Worm (Caenorhabditis elegans) whole organism, L1 larva: Measurements from ENCODE around the gene pqn-16.

Experiments used
- C04F5.9 ChIP-seq: sonication (generic microtip); optimal IDR thresholded peaks from 2 replicates; lab custom pipeline; 2016; ENCODE audit warnings: missing genetic modification characterization, missing compliant biosample characterization
- C16A3.4 ChIP-seq: fragments of 150-350 bp; optimal IDR thresholded peaks from 2 replicates; lab custom pipeline; 2014; ENCODE audit warnings: missing biosample characterization, missing genetic modification characterization
- F16B12.6 ChIP-seq: fragments of 150-350 bp; optimal IDR thresholded peaks from 2 replicates; lab custom pipeline; 2014; ENCODE audit warnings: missing biosample characterization, missing genetic modification characterization
- aha-1 ChIP-seq: fragments of 150-350 bp; optimal IDR thresholded peaks from 2 replicates; lab custom pipeline; 2014; ENCODE audit warnings: missing biosample characterization, missing genetic modification characterization
- alr-1 ChIP-seq: fragments of 200-800 bp; sonication (Bioruptor generic); optimal IDR thresholded peaks from 2 replicates; lab custom pipeline; 2018; ENCODE audit warnings: borderline replicate concordance, mild to moderate bottlenecking, missing genetic modification characterization, missing compliant biosample characterization
- ama-1 ChIP-seq: fragments of 150-350 bp; optimal IDR thresholded peaks from 2 replicates; lab custom pipeline; 2014
- blmp-1 ChIP-seq: fragments of 150-350 bp; optimal IDR thresholded peaks from 2 replicates; lab custom pipeline; 2014; ENCODE audit warnings: missing biosample characterization, missing genetic modification characterization
- ceh-63 ChIP-seq: fragments of 200-800 bp; sonication (Bioruptor generic); optimal IDR thresholded peaks from 2 replicates; lab custom pipeline; 2018; ENCODE audit warnings: mild to moderate bottlenecking, missing genetic modification characterization, missing compliant biosample characterization
- ceh-82 ChIP-seq, 3 experiments: fragments of 150-350 bp in 1 of 3; sonication (generic microtip) in 2 of 3; optimal IDR thresholded peaks; 2 replicates each; lab custom pipeline; 2014 to 2017; ENCODE audit warnings: missing biosample characterization in 3 of 3, missing genetic modification characterization in 3 of 3
- ceh-90 ChIP-seq: sonication (generic microtip); optimal IDR thresholded peaks from 2 replicates; lab custom pipeline; 2016; ENCODE audit warnings: missing genetic modification characterization, missing compliant biosample characterization
- dpl-1 ChIP-seq, 3 experiments: fragments of 150-350 bp in 2 of 3; sonication (generic microtip) in 1 of 3; optimal IDR thresholded peaks; 2 replicates each; lab custom pipeline; 2014 to 2017; ENCODE audit warnings: missing biosample characterization in 3 of 3, missing genetic modification characterization in 3 of 3, missing genetic modification reagents in 3 of 3
- efl-1 ChIP-seq, 4 experiments: fragments of 150-350 bp; optimal IDR thresholded peaks in 3 of 4; peaks in 1 of 4; 1 replicate in 1 of 4; 2 replicates in 3 of 4; lab custom pipeline; 2014; ENCODE audit warnings: missing biosample characterization in 2 of 4, missing genetic modification characterization in 2 of 4, missing genetic modification reagents in 2 of 4
- elt-2 ChIP-seq: sonication (generic microtip); optimal IDR thresholded peaks from 2 replicates; lab custom pipeline; 2016; ENCODE audit warnings: missing genetic modification characterization, mild to moderate bottlenecking, inconsistent platforms, missing compliant biosample characterization, missing genetic modification reagents
- elt-3 ChIP-seq, 6 experiments: fragments of 150-350 bp in 1 of 6; sonication (generic microtip); optimal IDR thresholded peaks; 2 replicates each; lab custom pipeline; 2017 to 2018; ENCODE audit warnings: missing biosample characterization in 6 of 6, missing genetic modification characterization in 6 of 6, inconsistent platforms in 1 of 6
- fkh-10 ChIP-seq: sonication (generic microtip); optimal IDR thresholded peaks from 2 replicates; lab custom pipeline; 2017; ENCODE audit warnings: missing biosample characterization, missing genetic modification reagents, missing genetic modification characterization
- grh-1 ChIP-seq: fragments of 200-800 bp; sonication (Bioruptor generic); IDR thresholded peaks from 2 replicates; pipeline ENCODE4 v1.3.6; 2022; ENCODE audit warnings: missing genetic modification reagents, missing genetic modification characterization, missing compliant biosample characterization
- hlh-17 ChIP-seq: fragments of 200-800 bp; sonication (Bioruptor generic); optimal IDR thresholded peaks from 2 replicates; lab custom pipeline; 2018; ENCODE audit warnings: missing genetic modification characterization, mild to moderate bottlenecking, missing compliant biosample characterization, moderate library complexity, borderline replicate concordance
- irx-1 ChIP-seq: sonication (generic microtip); optimal IDR thresholded peaks from 2 replicates; lab custom pipeline; 2016; ENCODE audit warnings: missing genetic modification characterization, missing compliant biosample characterization
- lin-14 ChIP-seq: fragments of 200-800 bp; sonication (Bioruptor generic); optimal IDR thresholded peaks from 2 replicates; lab custom pipeline; 2018; ENCODE audit warnings: mild to moderate bottlenecking, missing genetic modification characterization, moderate library complexity, missing compliant biosample characterization
- lsy-2 ChIP-seq, 2 experiments: fragments of 150-350 bp; optimal IDR thresholded peaks; 2 replicates each; lab custom pipeline; 2014; ENCODE audit warnings: missing biosample characterization in 2 of 2, missing genetic modification characterization in 2 of 2
- mef-2 ChIP-seq: fragments of 150-350 bp; optimal IDR thresholded peaks from 2 replicates; lab custom pipeline; 2014; ENCODE audit warnings: missing biosample characterization, missing genetic modification characterization
- mep-1 ChIP-seq: fragments of 150-350 bp; optimal IDR thresholded peaks from 2 replicates; lab custom pipeline; 2014; ENCODE audit warnings: missing biosample characterization, missing genetic modification characterization
- nhr-19 ChIP-seq: fragments of 200-800 bp; sonication (Bioruptor generic); conservative IDR thresholded peaks from 2 replicates; pipeline ENCODE4 v1.3.6; 2022; ENCODE audit warnings: missing genetic modification characterization, missing compliant biosample characterization
- nhr-20 ChIP-seq: sonication (generic microtip); optimal IDR thresholded peaks from 2 replicates; lab custom pipeline; 2016; ENCODE audit warnings: mild to moderate bottlenecking, missing genetic modification characterization, missing compliant biosample characterization
- nhr-28 ChIP-seq: fragments of 150-350 bp; optimal IDR thresholded peaks from 2 replicates; lab custom pipeline; 2014; ENCODE audit warnings: missing biosample characterization, missing genetic modification characterization
- nhr-47 ChIP-seq: sonication (generic microtip); optimal IDR thresholded peaks from 2 replicates; lab custom pipeline; 2016; ENCODE audit warnings: mild to moderate bottlenecking, missing genetic modification characterization, moderate library complexity, missing compliant biosample characterization
- nhr-71 ChIP-seq: sonication (generic microtip); optimal IDR thresholded peaks from 2 replicates; lab custom pipeline; 2016; ENCODE audit warnings: mild to moderate bottlenecking, missing genetic modification characterization, moderate library complexity, missing compliant biosample characterization
- nhr-76 ChIP-seq: sonication (generic microtip); optimal IDR thresholded peaks from 2 replicates; lab custom pipeline; 2017; ENCODE audit warnings: missing biosample characterization, missing genetic modification characterization
- nhr-85 ChIP-seq: sonication (generic microtip); peaks from one replicate; lab custom pipeline; 2016; ENCODE audit warnings: missing genetic modification characterization, inconsistent platforms, missing compliant biosample characterization
- nhr-90 ChIP-seq: sonication (generic microtip); optimal IDR thresholded peaks from 2 replicates; lab custom pipeline; 2016; ENCODE audit warnings: mild to moderate bottlenecking, missing genetic modification characterization, missing compliant biosample characterization; ENCODE audit not compliant: poor library complexity
- pag-3 ChIP-seq: sonication (generic microtip); optimal IDR thresholded peaks from 2 replicates; lab custom pipeline; 2017; ENCODE audit warnings: missing genetic modification characterization, mild to moderate bottlenecking, missing compliant biosample characterization, antibody characterized with exemption, borderline replicate concordance; ENCODE audit not compliant: insufficient read depth
- pax-3 ChIP-seq: fragments of 200-800 bp; sonication (Bioruptor generic); optimal IDR thresholded peaks from 2 replicates; lab custom pipeline; 2018; ENCODE audit warnings: mild to moderate bottlenecking, missing genetic modification characterization, moderate library complexity, missing compliant biosample characterization
- pqm-1 ChIP-seq: sonication (generic microtip); optimal IDR thresholded peaks from 3 replicates; lab custom pipeline; 2017; ENCODE audit warnings: missing biosample characterization, missing genetic modification characterization
- rnt-1 ChIP-seq: sonication (generic microtip); optimal IDR thresholded peaks from 2 replicates; lab custom pipeline; 2016; ENCODE audit warnings: mild to moderate bottlenecking, missing genetic modification characterization, moderate library complexity, missing compliant biosample characterization
- snpc-4 ChIP-seq: fragments of 150-350 bp; optimal IDR thresholded peaks from 2 replicates; lab custom pipeline; 2014; ENCODE audit warnings: missing biosample characterization, missing genetic modification characterization
- snu-23 ChIP-seq: sonication (generic microtip); optimal IDR thresholded peaks from 2 replicates; lab custom pipeline; 2016; ENCODE audit warnings: missing genetic modification characterization, missing compliant biosample characterization
- sup-37 ChIP-seq: fragments of 200-800 bp; sonication (Bioruptor generic); optimal IDR thresholded peaks from 2 replicates; lab custom pipeline; 2018; ENCODE audit warnings: mild to moderate bottlenecking, missing genetic modification characterization, missing compliant biosample characterization
- unc-62 ChIP-seq: fragments of 150-350 bp; optimal IDR thresholded peaks from 2 replicates; lab custom pipeline; 2014; ENCODE audit warnings: missing biosample characterization, missing genetic modification reagents, missing genetic modification characterization
- xbp-1 ChIP-seq: sonication (generic microtip); optimal IDR thresholded peaks from 2 replicates; lab custom pipeline; 2016; ENCODE audit warnings: missing genetic modification characterization, missing compliant biosample characterization
- zip-4 ChIP-seq: fragments of 200-800 bp; sonication (Bioruptor generic); optimal IDR thresholded peaks from 2 replicates; lab custom pipeline; 2018; ENCODE audit warnings: mild to moderate bottlenecking, missing genetic modification characterization, moderate library complexity, missing compliant biosample characterization
- ztf-4 ChIP-seq: fragments of 150-350 bp; optimal IDR thresholded peaks from 2 replicates; lab custom pipeline; 2014; ENCODE audit warnings: missing biosample characterization, missing genetic modification characterization

Gene pqn-16

DNA sequence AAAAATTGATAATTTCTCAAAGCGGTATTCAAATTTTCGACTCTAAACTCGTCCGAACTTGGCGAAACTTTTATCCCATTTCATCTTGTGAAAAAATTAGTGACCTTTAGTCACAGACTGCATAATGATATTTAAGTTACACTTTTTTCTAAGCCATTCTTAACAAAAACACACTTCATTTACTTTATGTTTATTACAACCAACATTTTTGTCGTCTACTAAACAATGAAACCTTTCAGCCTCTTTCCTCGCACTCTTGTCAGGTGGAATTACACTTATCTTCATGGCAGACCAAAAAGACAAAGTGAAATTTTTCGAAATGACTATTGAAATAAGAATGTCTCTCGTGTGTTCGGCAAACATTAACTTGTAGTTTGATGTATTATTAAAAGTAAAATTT, 10.0 kb upstream of the pqn-16 start (continued):
- TF ChIP-seq lsy-2 (tag; optimal IDR thresholded peaks at IDR 0.05; lab: Kevin White, UChicago) (peak in 1 of 2 experiments; percentile 43), elt-2 (tag; lab: Kevin White, UChicago) (no peak), ztf-4 (tag; lab: Kevin White, UChicago) (no peak), zip-4 (GFP tag; lab: Kevin White, UChicago) (no peak), nhr-76 (no peak), pax-3 (tag; lab: Kevin White, UChicago) (no peak)

DNA sequence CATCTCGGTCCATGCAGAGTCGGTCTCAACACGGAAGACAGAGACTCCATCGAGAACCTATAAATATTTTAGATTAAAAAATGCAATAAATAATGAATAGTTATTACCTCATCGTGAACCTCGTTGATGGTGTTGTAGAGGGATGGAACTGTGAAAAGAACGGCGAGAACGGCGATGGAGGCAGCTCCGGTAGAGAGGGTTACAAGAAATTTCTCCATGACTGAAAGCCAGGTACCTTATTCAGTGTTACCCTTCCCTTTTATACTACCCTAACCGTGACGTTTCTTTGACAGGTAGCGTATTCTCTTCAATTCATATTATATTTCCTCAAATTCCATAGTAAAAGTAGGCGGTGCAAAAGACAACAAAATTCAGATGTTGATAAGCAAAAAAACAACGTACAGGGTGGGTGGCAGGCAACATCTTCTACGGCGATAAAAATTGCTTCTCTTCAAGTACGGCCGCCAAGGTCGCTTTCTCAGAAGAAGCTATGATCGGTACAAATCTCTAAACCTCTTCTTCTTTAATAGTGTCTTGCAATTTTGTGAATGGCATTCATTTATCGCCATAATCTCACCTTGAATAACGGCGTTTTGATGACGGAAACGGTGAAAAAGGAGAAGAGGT, 8.7 kb upstream of the pqn-16 start, which contains the start of gene col-10:
TSS of gene col-10 (minus strand) at position 235 of the 627 bp plus-strand sequence.
- no peak for TF ChIP-seq zip-4 (GFP tag; lab: Kevin White, UChicago)
- peak; percentile 23 for TF ChIP-seq xbp-1 (tag; lab: Kevin White, UChicago)
- peak; percentile 18; the same call in 1 of the 2 replicates for TF ChIP-seq grh-1 (GFP tag; lab: Robert Waterston, UW)
- peak; percentile 78 for TF ChIP-seq nhr-20 (tag; lab: Kevin White, UChicago)
- no peak for TF ChIP-seq unc-62
- TF ChIP-seq ztf-4 (tag; lab: Kevin White, UChicago): peak; percentile 29
- TF ChIP-seq pag-3: peak; percentile 60
- TF ChIP-seq nhr-28: no peak
- no peak for TF ChIP-seq fkh-10
- peak; percentile 34 for TF ChIP-seq nhr-47 (tag; lab: Kevin White, UChicago)
- peak in 1 of 3 experiments; percentile 9 for TF ChIP-seq dpl-1 (GFP tag; optimal IDR thresholded peaks at IDR 0.05; lab: Kevin White, UChicago)
- peak; percentile 71 for TF ChIP-seq nhr-71 (tag; lab: Kevin White, UChicago)
- peak; percentile 26 for TF ChIP-seq mep-1 (tag; lab: Kevin White, UChicago)
- peak; percentile 81 for TF ChIP-seq ama-1
- TF ChIP-seq lsy-2 (tag; optimal IDR thresholded peaks at IDR 0.05; lab: Kevin White, UChicago): peak in 1 of 2 experiments; percentile 7
- peak; percentile 98 for TF ChIP-seq nhr-85
- TF ChIP-seq nhr-76: no peak
- peak; percentile 74 for TF ChIP-seq snu-23
- TF ChIP-seq C04F5.9 (tag; lab: Kevin White, UChicago): no peak
- TF ChIP-seq elt-3 (tag; optimal IDR thresholded peaks at IDR 0.05; lab: Kevin White, UChicago): peak in 4 of 6 experiments; percentile 40 to 82 (median 62)
- peak; percentile 31; the same call in 1 of the 2 replicates for TF ChIP-seq nhr-19 (GFP tag; lab: Robert Waterston, UW)
- no peak for TF ChIP-seq snpc-4 (tag; lab: Kevin White, UChicago)
- no peak for TF ChIP-seq ceh-63 (GFP tag; lab: Kevin White, UChicago)
- TF ChIP-seq nhr-90: peak; percentile 62
- TF ChIP-seq ceh-90: no peak
- peak; percentile 91 for TF ChIP-seq lin-14 (GFP tag; lab: Kevin White, UChicago)
- TF ChIP-seq blmp-1 (tag; lab: Kevin White, UChicago): peak; percentile 64

DNA sequence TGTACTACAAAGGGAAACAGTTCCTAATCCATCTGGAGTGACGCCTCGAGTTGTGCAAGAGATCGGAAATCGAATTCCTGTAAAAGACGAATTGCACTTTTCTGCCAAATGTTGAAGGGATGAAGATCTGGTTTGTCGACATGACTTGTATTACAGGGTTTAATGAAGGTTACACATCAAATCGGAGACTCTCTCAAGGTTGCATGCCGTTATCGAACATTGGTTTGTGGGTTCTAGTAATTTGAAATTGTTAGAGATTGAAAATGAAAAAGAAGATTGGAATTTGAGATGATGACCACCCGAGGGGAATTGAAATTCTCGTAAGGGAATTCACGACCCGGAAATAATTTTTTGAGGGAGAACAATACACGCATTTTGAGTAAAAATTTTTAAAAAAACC, 7.6 kb upstream of the pqn-16 start:
- TF ChIP-seq aha-1 (tag; lab: Kevin White, UChicago) (no peak), alr-1 (tag; lab: Kevin White, UChicago) (no peak), nhr-85 (peak; percentile 89), F16B12.6 (no peak), grh-1 (GFP tag; lab: Robert Waterston, UW) (peak; percentile 34), ceh-82 (tag; optimal IDR thresholded peaks at IDR 0.05; lab: Kevin White, UChicago) (peak in 1 of 3 experiments; percentile 12), nhr-47 (tag; lab: Kevin White, UChicago) (peak; percentile 13), snu-23 (peak; percentile 43), efl-1 (optimal IDR thresholded peaks at IDR 0.05; lab: Kevin White, UChicago) (no peak), efl-1 (GFP tag; optimal IDR thresholded peaks at IDR 0.05 in 1 of 2; lab: Kevin White, UChicago) (no peak), lsy-2 (tag; optimal IDR thresholded peaks at IDR 0.05; lab: Kevin White, UChicago) (peak in 1 of 2 experiments; percentile 19), hlh-17 (GFP tag; lab: Kevin White, UChicago) (no peak), mep-1 (tag; lab: Kevin White, UChicago) (peak; percentile 32), rnt-1 (tag; lab: Kevin White, UChicago) (peak; percentile 37), mef-2 (no peak), elt-3 (tag; optimal IDR thresholded peaks at IDR 0.05; lab: Kevin White, UChicago) (peak in 1 of 6 experiments; percentile 35), unc-62 (no peak), nhr-71 (tag; lab: Kevin White, UChicago) (peak; percentile 46), C16A3.4 (tag; lab: Kevin White, UChicago) (peak; percentile 12), irx-1 (peak; percentile 35), sup-37 (no peak), blmp-1 (tag; lab: Kevin White, UChicago) (peak; percentile 22), pqm-1 (tag; lab: Kevin White, UChicago) (no peak), nhr-20 (tag; lab: Kevin White, UChicago) (peak; percentile 57), nhr-90 (peak; percentile 33), lin-14 (GFP tag; lab: Kevin White, UChicago) (peak; percentile 84)
